Fruit fly (Drosophila melanogaster) whole organism: Measurements from ENCODE around the gene Rrp40.

Experiments
- CG8478 ChIP-seq: fragments of >200 bp; optimal IDR thresholded peaks from 2 replicates; lab custom pipeline; 2018; ENCODE audit warnings: inconsistent platforms
- Dll ChIP-seq: fragments of >200 bp; optimal IDR thresholded peaks from 2 replicates; lab custom pipeline; 2017
- pan ChIP-seq: fragments of >200 bp; optimal IDR thresholded peaks from 2 replicates; lab custom pipeline; 2017
- psq ChIP-seq: fragments of >200 bp; optimal IDR thresholded peaks from 2 replicates; lab custom pipeline; 2017
- usp ChIP-seq: fragments of >200 bp; optimal IDR thresholded peaks from 2 replicates; lab custom pipeline; 2017; ENCODE audit warnings: missing biosample characterization, missing genetic modification characterization, mixed read lengths

- no peak for TF ChIP-seq CG8478 (lab: Kevin White, UChicago)
- TF ChIP-seq pan (lab: Kevin White, UChicago), result no peak
- TF ChIP-seq psq (lab: Kevin White, UChicago), result no peak
- no peak for TF ChIP-seq Dll (lab: Kevin White, UChicago)
- TF ChIP-seq usp (GFP tag; lab: Kevin White, UChicago), result no peak
Observed at dm6 chr2L:1710224-1710623, 18.3 kb upstream of the Rrp40 start, which contains the start of the genes CG17660 and mRpL48.
